Worm (Caenorhabditis elegans): ENCODE measurements around the gene T27E4.7.

- no peak for TF ChIP-seq nfya-1 (tag; optimal IDR thresholded peaks at IDR 0.05)
- no peak for TF ChIP-seq elt-2 (tag; optimal IDR thresholded peaks at IDR 0.05)
Measured at ce11 chrV:9081410-9081809, 5.3 kb upstream of the T27E4.7 start.

Data from whole organism, late embryonic.